Worm (Caenorhabditis elegans): ENCODE data around the gene T05C3.2.

The T05C3.2 gene

DNA sequence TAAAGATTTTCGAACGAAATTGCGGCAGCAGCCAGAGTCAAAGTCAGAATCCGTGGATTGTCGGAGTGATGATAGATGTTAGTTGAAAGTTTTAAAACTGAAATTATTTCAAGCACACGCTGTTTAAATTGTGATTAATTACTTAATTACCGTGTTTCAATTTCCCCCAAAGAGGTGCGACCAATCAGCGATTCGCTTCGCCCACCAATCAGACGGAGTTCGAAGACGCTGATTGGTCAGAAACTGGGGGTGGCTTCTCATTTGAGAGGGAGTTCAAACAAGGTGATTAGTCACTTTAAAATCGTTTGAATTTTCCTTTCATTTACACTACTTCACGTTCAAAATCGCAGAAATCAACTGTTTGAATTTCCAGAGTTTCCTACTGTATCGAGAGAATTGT is 5.9 kb downstream of the T05C3.2 start:
- TF ChIP-seq nfya-1 (tag; optimal IDR thresholded peaks at IDR 0.05): peak; percentile 66
- TF ChIP-seq ama-1 (optimal IDR thresholded peaks at IDR 0.05): no peak

DNA sequence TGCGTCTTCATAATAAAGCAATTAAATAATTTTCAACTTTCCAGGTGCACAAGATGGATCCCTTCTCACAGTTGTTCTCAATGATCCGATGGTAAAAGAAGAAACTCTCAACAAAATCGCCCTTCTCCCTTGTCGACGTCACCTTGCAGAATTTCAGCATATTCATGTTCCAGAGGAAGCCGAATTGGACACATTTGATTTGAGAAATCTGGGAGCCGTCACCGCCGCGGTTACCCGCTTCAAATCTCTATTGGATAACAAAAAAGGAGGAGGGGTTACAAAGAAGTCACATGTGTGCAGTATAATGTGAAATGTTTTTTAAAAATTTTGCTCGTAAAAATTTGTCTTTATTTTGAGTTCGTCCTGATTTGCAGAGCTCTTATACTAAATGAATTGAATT is 9.2 kb downstream of the T05C3.2 start:
- no peak for TF ChIP-seq ceh-19 (GFP tag; optimal IDR thresholded peaks at IDR 0.05)
- no peak for TF ChIP-seq pag-3 (tag; optimal IDR thresholded peaks at IDR 0.05; ENCODE audit: borderline replicate concordance)
- TF ChIP-seq gmeb-2 (tag; optimal IDR thresholded peaks at IDR 0.05): no peak
- TF ChIP-seq ama-1 (optimal IDR thresholded peaks at IDR 0.05): no peak
- TF ChIP-seq unc-42 (tag; optimal IDR thresholded peaks at IDR 0.05): no peak
- no peak for TF ChIP-seq sox-4 (tag; optimal IDR thresholded peaks at IDR 0.05)
- TF ChIP-seq hlh-6 (tag; optimal IDR thresholded peaks at IDR 0.05): no peak
- TF ChIP-seq C38D4.7 (GFP tag; optimal IDR thresholded peaks at IDR 0.05): no peak
- TF ChIP-seq pat-9 (tag; optimal IDR thresholded peaks at IDR 0.05): no peak
- TF ChIP-seq ttx-3 (tag; optimal IDR thresholded peaks at IDR 0.05): no peak
- TF ChIP-seq lin-11 (tag; optimal IDR thresholded peaks at IDR 0.05): no peak

DNA sequence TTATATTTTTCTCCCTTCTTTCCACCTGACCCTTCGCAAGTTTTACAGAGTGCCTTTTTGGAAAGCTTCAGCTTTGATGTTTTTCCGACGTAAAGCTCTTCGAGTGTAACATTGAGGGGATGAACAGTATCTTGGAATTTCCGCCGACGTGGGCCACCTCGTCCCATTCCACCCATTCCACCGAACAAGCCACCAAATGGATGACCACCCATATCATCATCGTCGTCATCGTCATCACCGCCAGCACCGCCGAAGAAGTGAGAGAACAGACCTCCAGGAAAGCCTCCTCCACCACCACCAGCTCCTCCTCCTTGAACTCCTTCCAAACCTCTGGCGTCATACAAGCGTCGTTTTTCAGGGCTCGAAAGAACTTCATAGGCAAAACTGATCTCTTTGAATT is 10.7 kb downstream of the T05C3.2 start:
- TF ChIP-seq Y22D7AL.16 (tag; optimal IDR thresholded peaks at IDR 0.05) (no peak), elt-4 (tag; optimal IDR thresholded peaks at IDR 0.05) (no peak), lin-11 (tag; optimal IDR thresholded peaks at IDR 0.05) (no peak), ttx-3 (tag; optimal IDR thresholded peaks at IDR 0.05) (no peak), ceh-48 (tag; optimal IDR thresholded peaks at IDR 0.05) (no peak), dmd-4 (tag; optimal IDR thresholded peaks at IDR 0.05; ENCODE audit: borderline replicate concordance) (no peak), unc-55 (GFP tag; optimal IDR thresholded peaks at IDR 0.05) (no peak), che-1 (tag; optimal IDR thresholded peaks at IDR 0.05) (no peak), ceh-24 (tag; optimal IDR thresholded peaks at IDR 0.05) (no peak), madf-2 (tag; optimal IDR thresholded peaks at IDR 0.05) (no peak), ceh-2 (tag; optimal IDR thresholded peaks at IDR 0.05) (no peak), ama-1 (optimal IDR thresholded peaks at IDR 0.05) (no peak), ceh-45 (GFP tag; IDR thresholded peaks at IDR 0.05) (no peak), lim-6 (tag; optimal IDR thresholded peaks at IDR 0.05) (no peak), ets-4 (tag; optimal IDR thresholded peaks at IDR 0.05) (no peak), sox-2 (GFP tag; IDR thresholded peaks at IDR 0.05) (no peak)

- TF ChIP-seq che-1 (tag; optimal IDR thresholded peaks at IDR 0.05): no peak
- TF ChIP-seq T23F11.4 (GFP tag; optimal IDR thresholded peaks at IDR 0.05): peak; percentile 61
- TF ChIP-seq nfya-1 (tag; optimal IDR thresholded peaks at IDR 0.05): peak; percentile 76
- no peak for TF ChIP-seq ceh-24 (tag; optimal IDR thresholded peaks at IDR 0.05)
- TF ChIP-seq unc-42 (tag; optimal IDR thresholded peaks at IDR 0.05): peak; percentile 51
- peak; percentile 37 for TF ChIP-seq K09A11.1 (tag; optimal IDR thresholded peaks at IDR 0.05; ENCODE audit: insufficient read depth)
- no peak for TF ChIP-seq ceh-6 (GFP tag; optimal IDR thresholded peaks at IDR 0.05)
- TF ChIP-seq hlh-15 (tag; optimal IDR thresholded peaks at IDR 0.05): no peak
- TF ChIP-seq sox-2 (GFP tag; IDR thresholded peaks at IDR 0.05): no peak
- peak; percentile 29 for TF ChIP-seq ceh-2 (tag; optimal IDR thresholded peaks at IDR 0.05)
- no peak for TF ChIP-seq ceh-22 (tag; optimal IDR thresholded peaks at IDR 0.05)
- TF ChIP-seq fkh-10 (GFP tag; optimal IDR thresholded peaks at IDR 0.05): no peak
- TF ChIP-seq mec-3 (tag; optimal IDR thresholded peaks at IDR 0.05; ENCODE audit: borderline replicate concordance): no peak
- TF ChIP-seq nhr-232 (tag; optimal IDR thresholded peaks at IDR 0.05): peak; percentile 29
- no peak for TF ChIP-seq pax-1 (tag; optimal IDR thresholded peaks at IDR 0.05)
- TF ChIP-seq sdc-2 (tag; optimal IDR thresholded peaks at IDR 0.05): peak; percentile 18
- TF ChIP-seq ceh-9 (tag; optimal IDR thresholded peaks at IDR 0.05): no peak
- peak; percentile 80 for TF ChIP-seq ceh-30 (tag; optimal IDR thresholded peaks at IDR 0.05)
- TF ChIP-seq unc-86 (tag; optimal IDR thresholded peaks at IDR 0.05): peak; percentile 61
- peak; percentile 48 for TF ChIP-seq ref-2 (tag; optimal IDR thresholded peaks at IDR 0.05)
- TF ChIP-seq fkh-6 (tag; optimal IDR thresholded peaks at IDR 0.05): no peak
- TF ChIP-seq ceh-19 (GFP tag; optimal IDR thresholded peaks at IDR 0.05): peak; percentile 35
- peak; percentile 44 for TF ChIP-seq ceh-18 (tag; optimal IDR thresholded peaks at IDR 0.05)
- TF ChIP-seq ceh-34 (tag; optimal IDR thresholded peaks at IDR 0.05): peak; percentile 83
- no peak for TF ChIP-seq ztf-16 (tag; optimal IDR thresholded peaks at IDR 0.05)
- TF ChIP-seq hlh-30 (tag; optimal IDR thresholded peaks at IDR 0.05; ENCODE audit: insufficient read depth): peak; percentile 26
- peak; percentile 81 for TF ChIP-seq ceh-31 (tag; optimal IDR thresholded peaks at IDR 0.05)
- TF ChIP-seq npax-4 (tag; optimal IDR thresholded peaks at IDR 0.05): no peak
- peak; percentile 74 for TF ChIP-seq elt-2 (tag; optimal IDR thresholded peaks at IDR 0.05)
Measured at ce11 chrV:5504807-5505442, 11.4 kb downstream of the T05C3.2 start, which contains the start of the genes dnj-19 and nhr-47. dnj-19 (minus strand) TSS chrV:5504857. nhr-47 (plus strand) TSS chrV:5505253.
